Fruit fly (Drosophila melanogaster) ovary, adult (tissue): ENCODE data around the gene CG2211.

Experiments
- CG17801 ChIP-seq: fragments of 200-800 bp; optimal IDR thresholded peaks from 2 replicates; lab custom pipeline; 2019; ENCODE audit warnings: missing biosample characterization, mild to moderate bottlenecking, missing genetic modification characterization, moderate library complexity; ENCODE audit not compliant: partially characterized antibody

Gene CG2211

dm6 chr3L:1300076-1300635, 35.0 kb downstream of the CG2211 start:
- peak; percentile 90 for TF ChIP-seq CG17801 (GFP tag; lab: Kevin White, UChicago)

- TF ChIP-seq CG17801 (GFP tag; lab: Kevin White, UChicago), result no peak
These were observed 36.6 kb downstream of the CG2211 start, which contains the start of gene scf for dm6 chr3L:1298509-1298908. TSS of gene scf (plus strand) at chr3L:1298672.

- no peak for TF ChIP-seq CG17801 (GFP tag; lab: Kevin White, UChicago)
These were observed 39.5 kb downstream of the CG2211 start, which contains the start of gene Rabex-5 for dm6 chr3L:1295693-1296092. TSS of gene Rabex-5 (plus strand) at chr3L:1295913.

dm6 chr3L:1294835-1295234, 40.3 kb downstream of the CG2211 start:
- TF ChIP-seq CG17801 (GFP tag; lab: Kevin White, UChicago), result no peak
